Worm (Caenorhabditis elegans): ENCODE data around the gene msp-49.
A peak's percentile ranks its signal among the peaks of the same experiment; 100 is the strongest.

Gene msp-49

DNA sequence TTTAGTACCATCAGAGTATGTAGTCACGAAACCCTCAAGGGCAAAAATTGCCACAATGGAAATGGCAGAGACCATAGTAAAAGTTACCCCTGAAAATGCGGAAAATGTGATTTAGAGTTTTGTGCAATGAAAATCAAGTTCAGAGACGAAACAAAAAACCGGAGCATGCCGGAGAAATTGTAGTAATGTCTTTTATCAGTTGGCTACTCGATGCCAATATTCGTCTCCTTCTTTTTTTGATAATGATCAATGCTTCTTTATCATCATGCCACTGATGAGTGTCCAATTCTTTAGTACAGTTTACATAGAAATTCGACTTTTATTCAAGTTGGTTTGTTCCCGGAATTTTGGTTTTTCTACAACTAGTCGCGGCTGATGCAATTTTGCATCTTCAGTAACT lies 41.6 kb downstream of the msp-49 start, which contains the start of gene pho-1 (continued):
- no peak for TF ChIP-seq madf-9 (GFP tag; conservative IDR thresholded peaks at IDR 0.05)
- peak; percentile 29 for TF ChIP-seq dve-1 (tag; optimal IDR thresholded peaks at IDR 0.05; ENCODE audit: insufficient read depth)
- no peak for TF ChIP-seq F49E8.2 (tag; optimal IDR thresholded peaks at IDR 0.05; ENCODE audit: borderline replicate concordance)
- TF ChIP-seq set-16 (GFP tag; IDR thresholded peaks at IDR 0.05), result no peak
- TF ChIP-seq lin-29 (GFP tag; IDR thresholded peaks at IDR 0.05), result no peak
- no peak for TF ChIP-seq arid-1 (GFP tag; conservative IDR thresholded peaks at IDR 0.05)
- peak; percentile 23; the same call in 1 of the 2 replicates for TF ChIP-seq php-3 (GFP tag; IDR thresholded peaks at IDR 0.05)
- TF ChIP-seq zfp-2 (tag; optimal IDR thresholded peaks at IDR 0.05), result no peak
- TF ChIP-seq unc-62 (GFP tag; optimal IDR thresholded peaks at IDR 0.05 in 1 of 2), result no peak
- TF ChIP-seq unc-62 (tag; optimal IDR thresholded peaks at IDR 0.05), result no peak
- TF ChIP-seq dmd-8 (GFP tag; IDR thresholded peaks at IDR 0.05), result no peak
- no peak for TF ChIP-seq egl-27 (tag; optimal IDR thresholded peaks at IDR 0.05)
- no peak for TF ChIP-seq lin-1 (GFP tag; IDR thresholded peaks at IDR 0.05)
- no peak for TF ChIP-seq ceh-32 (tag; optimal IDR thresholded peaks at IDR 0.05; ENCODE audit: poor library complexity)
- TF ChIP-seq mxl-2 (GFP tag; conservative IDR thresholded peaks at IDR 0.05), result no peak
- no peak for TF ChIP-seq ztf-11 (tag; optimal IDR thresholded peaks at IDR 0.05)
- TF ChIP-seq mep-1 (tag; optimal IDR thresholded peaks at IDR 0.05), result no peak
- no peak for TF ChIP-seq tra-1 (GFP tag; IDR thresholded peaks at IDR 0.05)
- TF ChIP-seq zfp-3 (GFP tag; conservative IDR thresholded peaks at IDR 0.05), result no peak
- TF ChIP-seq mdt-29 (GFP tag; IDR thresholded peaks at IDR 0.05), result no peak
- no peak for TF ChIP-seq duxl-1 (tag; optimal IDR thresholded peaks at IDR 0.05; ENCODE audit: poor library complexity)
- TF ChIP-seq hif-1 (tag; optimal IDR thresholded peaks at IDR 0.05), result no peak
- no peak for TF ChIP-seq aha-1 (tag)
- peak; percentile 67 for TF ChIP-seq nhr-28 (tag; optimal IDR thresholded peaks at IDR 0.05)
- TF ChIP-seq ceh-28 (tag; optimal IDR thresholded peaks at IDR 0.05), result no peak
- TF ChIP-seq daf-16 (GFP tag; optimal IDR thresholded peaks at IDR 0.05), result no peak
- peak; percentile 28 for TF ChIP-seq daf-16 (tag; optimal IDR thresholded peaks at IDR 0.05)
- TF ChIP-seq gei-8 (GFP tag; optimal IDR thresholded peaks at IDR 0.05), result no peak

DNA sequence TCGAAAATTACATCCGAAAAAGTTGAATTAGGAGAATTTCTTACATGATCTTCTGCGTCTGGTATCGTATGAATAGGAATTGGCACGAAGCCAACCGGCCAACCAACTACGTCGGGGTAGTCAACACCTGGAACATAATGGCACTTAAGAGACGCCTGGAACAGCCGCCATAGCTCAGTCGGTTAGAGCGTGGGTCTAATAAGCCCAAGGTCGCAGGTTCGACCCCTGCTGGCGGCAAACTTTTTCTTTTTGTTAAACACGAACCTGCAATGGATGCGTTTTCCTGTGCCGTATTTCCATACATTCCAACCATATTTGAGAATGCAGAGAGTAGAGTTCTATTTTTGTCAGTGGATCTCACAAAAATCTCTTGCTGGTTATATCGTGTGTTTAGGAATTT lies 43.5 kb downstream of the msp-49 start:
- TF ChIP-seq dmd-9 (GFP tag; IDR thresholded peaks at IDR 0.05), result no peak
- no peak for TF ChIP-seq ceh-20 (GFP tag; IDR thresholded peaks at IDR 0.05)
- no peak for TF ChIP-seq nhr-28 (tag; optimal IDR thresholded peaks at IDR 0.05)
- peak; percentile 36 for TF ChIP-seq dve-1 (tag; optimal IDR thresholded peaks at IDR 0.05; ENCODE audit: insufficient read depth)
- TF ChIP-seq jun-1 (tag; optimal IDR thresholded peaks at IDR 0.05), result no peak
- no peak for TF ChIP-seq skn-1 (tag; optimal IDR thresholded peaks at IDR 0.05)
- no peak for TF ChIP-seq nhr-48 (tag; optimal IDR thresholded peaks at IDR 0.05)
- no peak for TF ChIP-seq F37D6.2 (tag; optimal IDR thresholded peaks at IDR 0.05)
- TF ChIP-seq ama-1 (optimal IDR thresholded peaks at IDR 0.05), result no peak
- no peak for TF ChIP-seq ceh-82 (tag; optimal IDR thresholded peaks at IDR 0.05)
- TF ChIP-seq F26F4.8 (GFP tag; conservative IDR thresholded peaks at IDR 0.05), result no peak
- TF ChIP-seq F44E2.7 (GFP tag; IDR thresholded peaks at IDR 0.05), result no peak
- no peak for TF ChIP-seq daf-16 (GFP tag; optimal IDR thresholded peaks at IDR 0.05)
- TF ChIP-seq daf-16 (tag; optimal IDR thresholded peaks at IDR 0.05), result no peak
- no peak for TF ChIP-seq duxl-1 (tag; optimal IDR thresholded peaks at IDR 0.05; ENCODE audit: poor library complexity)
- TF ChIP-seq vab-7 (GFP tag; IDR thresholded peaks at IDR 0.05), result 0 out of 2 replicates have a peak, but pooled peaks have one; percentile 53
- no peak for TF ChIP-seq Y5F2A.4 (GFP tag; optimal IDR thresholded peaks at IDR 0.05)
- no peak for TF ChIP-seq nhr-237 (tag; optimal IDR thresholded peaks at IDR 0.05)
- no peak for TF ChIP-seq lin-15B (tag; optimal IDR thresholded peaks at IDR 0.05)
- 0 out of 2 replicates have a peak, but pooled peaks have one; percentile 46 for TF ChIP-seq zfp-3 (GFP tag; conservative IDR thresholded peaks at IDR 0.05)
- TF ChIP-seq lir-3 (tag; optimal IDR thresholded peaks at IDR 0.05), result no peak
- TF ChIP-seq F10B5.3 (tag; optimal IDR thresholded peaks at IDR 0.05), result no peak
- TF ChIP-seq hmg-1.1 (GFP tag; IDR thresholded peaks at IDR 0.05), result no peak
- no peak for TF ChIP-seq pqm-1 (tag; optimal IDR thresholded peaks at IDR 0.05)
- TF ChIP-seq lim-7 (GFP tag; IDR thresholded peaks at IDR 0.05), result no peak
- TF ChIP-seq nhr-25 (tag; optimal IDR thresholded peaks at IDR 0.05; ENCODE audit: borderline replicate concordance, insufficient read depth), result no peak
- TF ChIP-seq ZK546.5 (tag; optimal IDR thresholded peaks at IDR 0.05), result no peak
- no peak for TF ChIP-seq zip-2 (tag; optimal IDR thresholded peaks at IDR 0.05)
- TF ChIP-seq zip-11 (GFP tag; IDR thresholded peaks at IDR 0.05), result no peak
- no peak; the same call in 1 of the 2 replicates for TF ChIP-seq snpc-1.2 (GFP tag; IDR thresholded peaks at IDR 0.05)
